Worm (Caenorhabditis elegans) whole organism, young adult: ENCODE measurements around the gene C54D10.4.

Experiments used
- B0035.1 ChIP-seq: sonication (generic microtip); optimal IDR thresholded peaks from 2 replicates; lab custom pipeline; 2016; ENCODE audit warnings: missing genetic modification characterization, mild to moderate bottlenecking, missing compliant biosample characterization, missing genotype, missing genetic modification reagents
- F10E7.11 ChIP-seq: sonication (generic microtip); optimal IDR thresholded peaks from 2 replicates; lab custom pipeline; 2017; ENCODE audit warnings: mild to moderate bottlenecking, missing genetic modification characterization, moderate library complexity, missing compliant biosample characterization
- F22D6.2 ChIP-seq: sonication (generic microtip); optimal IDR thresholded peaks from 2 replicates; lab custom pipeline; 2016; ENCODE audit warnings: mild to moderate bottlenecking, missing genetic modification characterization, missing compliant biosample characterization
- F23B12.7 ChIP-seq: sonication (generic microtip); optimal IDR thresholded peaks from 2 replicates; lab custom pipeline; 2017; ENCODE audit warnings: missing genetic modification characterization, mild to moderate bottlenecking, missing compliant biosample characterization, antibody characterized with exemption, moderate library complexity; ENCODE audit not compliant: insufficient read depth
- F39B2.1 ChIP-seq: fragments of 200-800 bp; sonication (Bioruptor generic); IDR thresholded peaks from 2 replicates; pipeline ENCODE4 v1.3.6; 2022; ENCODE audit warnings: missing genetic modification reagents, missing genetic modification characterization, missing compliant biosample characterization
- F57A8.1 ChIP-seq: fragments of 200-800 bp; sonication (Bioruptor generic); optimal IDR thresholded peaks from 2 replicates; lab custom pipeline; 2018; ENCODE audit warnings: mild to moderate bottlenecking, missing genetic modification characterization, moderate library complexity, missing compliant biosample characterization
- T07F8.4 ChIP-seq: sonication (generic microtip); optimal IDR thresholded peaks from 2 replicates; lab custom pipeline; 2016; ENCODE audit warnings: mild to moderate bottlenecking, missing genetic modification characterization, moderate library complexity, missing compliant biosample characterization
- T26A5.8 ChIP-seq: sonication (generic microtip); optimal IDR thresholded peaks from 2 replicates; lab custom pipeline; 2016; ENCODE audit warnings: missing genetic modification characterization, missing compliant biosample characterization
- Y79H2A.3 ChIP-seq: fragments of 200-800 bp; sonication (Bioruptor generic); conservative IDR thresholded peaks from 2 replicates; pipeline ENCODE4 v1.3.6; 2022; ENCODE audit warnings: missing genetic modification reagents, missing genetic modification characterization, missing compliant biosample characterization
- ZK185.1 ChIP-seq: sonication (generic microtip); optimal IDR thresholded peaks from 2 replicates; lab custom pipeline; 2016; ENCODE audit warnings: mild to moderate bottlenecking, missing genetic modification characterization, missing compliant biosample characterization; ENCODE audit not compliant: poor library complexity, severe bottlenecking
- ama-1 ChIP-seq, 3 experiments: fragments of 150-350 bp in 1 of 3; sonication (generic microtip) in 2 of 3; optimal IDR thresholded peaks; 2 replicates each; lab custom pipeline; 2014 to 2018; ENCODE audit warnings: missing biosample characterization in 2 of 3, missing genetic modification characterization in 2 of 3, missing genetic modification reagents in 2 of 3
- athp-1 ChIP-seq: sonication (generic microtip); optimal IDR thresholded peaks from 2 replicates; lab custom pipeline; 2017; ENCODE audit warnings: mild to moderate bottlenecking, missing genetic modification characterization, missing compliant biosample characterization
- cebp-1 ChIP-seq, 2 experiments: fragments of 200-800 bp in 1 of 2; sonication (Bioruptor generic) in 1 of 2; sonication (generic microtip) in 1 of 2; IDR thresholded peaks in 1 of 2; optimal IDR thresholded peaks in 1 of 2; 2 replicates each; pipeline versions ENCODE4 v1.3.6 to Lab custom; 2017 to 2022; ENCODE audit warnings: missing compliant biosample characterization in 2 of 2, missing genetic modification characterization in 2 of 2, mild to moderate bottlenecking in 1 of 2, missing genetic modification reagents in 1 of 2, moderate library complexity in 1 of 2
- cebp-2 ChIP-seq: fragments of 200-800 bp; sonication (Bioruptor generic); IDR thresholded peaks from 2 replicates; pipeline ENCODE4 v1.3.6; 2022; ENCODE audit warnings: missing genetic modification characterization, missing compliant biosample characterization
- ceh-58 ChIP-seq: fragments of 200-800 bp; sonication (Bioruptor generic); IDR thresholded peaks from 2 replicates; pipeline ENCODE4 v1.3.6; 2022; ENCODE audit warnings: missing genetic modification characterization, missing compliant biosample characterization
- ceh-79 ChIP-seq: sonication (generic microtip); optimal IDR thresholded peaks from 2 replicates; lab custom pipeline; 2017; ENCODE audit warnings: mild to moderate bottlenecking, missing genetic modification characterization, missing compliant biosample characterization
- dpl-1 ChIP-seq: fragments of 150-350 bp; optimal IDR thresholded peaks from 2 replicates; lab custom pipeline; 2014; ENCODE audit warnings: missing biosample characterization, missing genetic modification reagents, missing genetic modification characterization
- efl-1 ChIP-seq: fragments of 150-350 bp; optimal IDR thresholded peaks from 2 replicates; lab custom pipeline; 2014; ENCODE audit warnings: missing biosample characterization, missing genetic modification reagents, missing genetic modification characterization
- ekl-4 ChIP-seq: fragments of 200-800 bp; sonication (Bioruptor generic); IDR thresholded peaks from 2 replicates; pipeline ENCODE4 v1.3.6; 2022; ENCODE audit warnings: missing genetic modification reagents, missing genetic modification characterization, missing compliant biosample characterization
- ets-4 ChIP-seq: fragments of 200-800 bp; sonication (Bioruptor generic); optimal IDR thresholded peaks from 2 replicates; lab custom pipeline; 2018; ENCODE audit warnings: mild to moderate bottlenecking, missing genetic modification characterization, missing compliant biosample characterization
- fkh-3 ChIP-seq: sonication (generic microtip); optimal IDR thresholded peaks from 2 replicates; lab custom pipeline; 2016; ENCODE audit warnings: mild to moderate bottlenecking, missing genetic modification characterization, missing compliant biosample characterization
- hlh-26 ChIP-seq: fragments of 200-800 bp; sonication (Bioruptor generic); conservative IDR thresholded peaks from 2 replicates; pipeline ENCODE4 v1.3.6; 2022; ENCODE audit warnings: missing genetic modification reagents, missing genetic modification characterization, missing compliant biosample characterization
- madf-3 ChIP-seq: fragments of 200-800 bp; sonication (Bioruptor generic); IDR thresholded peaks from 2 replicates; pipeline ENCODE4 v1.3.6; 2022; ENCODE audit warnings: missing genetic modification reagents, missing genetic modification characterization, missing compliant biosample characterization
- mxl-1 ChIP-seq: sonication (generic microtip); optimal IDR thresholded peaks from 2 replicates; lab custom pipeline; 2016; ENCODE audit warnings: missing genetic modification characterization, missing compliant biosample characterization
- nfya-1 ChIP-seq: sonication (generic microtip); optimal IDR thresholded peaks from 2 replicates; lab custom pipeline; 2017; ENCODE audit warnings: antibody characterized with exemption, missing compliant biosample characterization, missing genetic modification characterization, borderline replicate concordance; ENCODE audit not compliant: insufficient read depth
- nfya-2 ChIP-seq: fragments of 200-800 bp; sonication (Bioruptor generic); IDR thresholded peaks from 2 replicates; pipeline ENCODE4 v1.3.6; 2022; ENCODE audit warnings: missing genetic modification reagents, missing genetic modification characterization, missing compliant biosample characterization
- nfyb-1 ChIP-seq: fragments of 200-800 bp; sonication (Bioruptor generic); IDR thresholded peaks from 2 replicates; pipeline ENCODE4 v1.3.6; 2022; ENCODE audit warnings: missing genetic modification reagents, missing genetic modification characterization, missing compliant biosample characterization
- nhr-120 ChIP-seq: fragments of 200-800 bp; sonication (Bioruptor generic); IDR thresholded peaks from 2 replicates; pipeline ENCODE4 v1.3.6; 2022; ENCODE audit warnings: missing genetic modification characterization, missing compliant biosample characterization
- nhr-27 ChIP-seq: fragments of 200-800 bp; sonication (Bioruptor generic); optimal IDR thresholded peaks from 2 replicates; lab custom pipeline; 2018; ENCODE audit warnings: mild to moderate bottlenecking, missing genetic modification characterization, moderate library complexity, missing compliant biosample characterization
- nhr-90 ChIP-seq: sonication (generic microtip); optimal IDR thresholded peaks from 2 replicates; lab custom pipeline; 2016; ENCODE audit warnings: missing genotype, mild to moderate bottlenecking, missing genetic modification characterization, missing compliant biosample characterization
- pbrm-1 ChIP-seq: fragments of 200-800 bp; sonication (Bioruptor generic); IDR thresholded peaks from 2 replicates; pipeline ENCODE4 v1.3.6; 2022; ENCODE audit warnings: missing genetic modification reagents, missing genetic modification characterization, missing compliant biosample characterization
- rpc-1 ChIP-seq, 2 experiments: fragments of 150-350 bp in 1 of 2; sonication (generic microtip) in 1 of 2; optimal IDR thresholded peaks; 2 replicates each; lab custom pipeline; 2014 to 2018; ENCODE audit warnings: missing biosample characterization in 1 of 2, missing genetic modification characterization in 1 of 2, missing genetic modification reagents in 1 of 2, missing genotype in 1 of 2
- snpc-3.4 ChIP-seq: sonication (generic microtip); optimal IDR thresholded peaks from 2 replicates; lab custom pipeline; 2017; ENCODE audit warnings: missing genetic modification characterization, mild to moderate bottlenecking, missing compliant biosample characterization, antibody characterized with exemption, moderate library complexity, missing genotype, missing genetic modification reagents
- snpc-4 ChIP-seq, 5 experiments: fragments of 150-350 bp in 1 of 5; sonication (generic microtip) in 4 of 5; optimal IDR thresholded peaks; 2 replicates each; lab custom pipeline; 2014 to 2018; ENCODE audit warnings: missing genetic modification characterization in 5 of 5, missing biosample characterization in 3 of 5, antibody characterized with exemption in 2 of 5, mild to moderate bottlenecking in 2 of 5, missing compliant biosample characterization in 2 of 5, missing genotype in 2 of 5, moderate library complexity in 2 of 5, missing genetic modification reagents in 1 of 5
- tbx-9 ChIP-seq: sonication (generic microtip); optimal IDR thresholded peaks from 2 replicates; lab custom pipeline; 2016; ENCODE audit warnings: borderline replicate concordance, missing genetic modification characterization, inconsistent platforms, missing compliant biosample characterization
- xnd-1 ChIP-seq: sonication (generic microtip); optimal IDR thresholded peaks from 2 replicates; lab custom pipeline; 2016; ENCODE audit warnings: missing genotype, missing genetic modification reagents, missing genetic modification characterization, missing compliant biosample characterization
- zfh-2 ChIP-seq: fragments of 200-800 bp; sonication (Bioruptor generic); conservative IDR thresholded peaks from 2 replicates; pipeline ENCODE4 v1.3.6; 2022; ENCODE audit warnings: missing genetic modification reagents, missing genetic modification characterization, missing compliant biosample characterization
- ztf-18 ChIP-seq: sonication (generic microtip); optimal IDR thresholded peaks from 2 replicates; lab custom pipeline; 2016; ENCODE audit warnings: missing genotype, mild to moderate bottlenecking, missing genetic modification characterization, missing compliant biosample characterization
- ztf-26 ChIP-seq: sonication (generic microtip); optimal IDR thresholded peaks from 2 replicates; lab custom pipeline; 2017; ENCODE audit warnings: missing genetic modification characterization, missing compliant biosample characterization
- ztf-28 ChIP-seq: fragments of 200-800 bp; sonication (Bioruptor generic); IDR thresholded peaks from 2 replicates; pipeline ENCODE4 v1.3.6; 2022; ENCODE audit warnings: missing genetic modification reagents, missing genetic modification characterization, missing compliant biosample characterization

C54D10.4 gene

ce11 chrV:12432111-12432510 lies 11.4 kb upstream of the C54D10.4 start, which contains the start of gene C54D10.13:
Gene C54D10.13 (minus strand): TSS chrV:12432289.
- TF ChIP-seq ceh-79 (tag; lab: Kevin White, UChicago) (no peak), snpc-3.4 (tag; lab: Kevin White, UChicago) (no peak), ztf-28 (GFP tag; lab: Robert Waterston, UW) (no peak), ekl-4 (GFP tag; lab: Robert Waterston, UW) (no peak), pbrm-1 (GFP tag; lab: Robert Waterston, UW) (no peak), T07F8.4 (tag; lab: Kevin White, UChicago) (no peak), F22D6.2 (tag; lab: Kevin White, UChicago) (no peak), efl-1 (no peak), nhr-27 (tag; lab: Kevin White, UChicago) (no peak), fkh-3 (tag; lab: Kevin White, UChicago) (no peak), F10E7.11 (tag; lab: Kevin White, UChicago) (no peak), nhr-120 (GFP tag; lab: Robert Waterston, UW) (no peak), ama-1 (optimal IDR thresholded peaks at IDR 0.05; lab: Kevin White, UChicago) (no peak), ama-1 (GFP tag; optimal IDR thresholded peaks at IDR 0.05; lab: Kevin White, UChicago) (no peak), nfyb-1 (GFP tag; lab: Robert Waterston, UW) (no peak)
- TF ChIP-seq, all 124 proteins: peak for 0

ce11 chrV:12429039-12429438 lies 8.3 kb upstream of the C54D10.4 start, which contains the start of gene C54D10.5:
Gene C54D10.5 (plus strand): TSS chrV:12429339.
- TF ChIP-seq ztf-26: no peak
- TF ChIP-seq madf-3 (GFP tag; lab: Robert Waterston, UW): no peak
- TF ChIP-seq nhr-120 (GFP tag; lab: Robert Waterston, UW): no peak
- no peak for TF ChIP-seq ztf-18
- TF ChIP-seq cebp-1 (GFP tag; IDR thresholded peaks at IDR 0.05; lab: Robert Waterston, UW): no peak
- no peak for TF ChIP-seq cebp-1 (tag; optimal IDR thresholded peaks at IDR 0.05; lab: Kevin White, UChicago)
- TF ChIP-seq ets-4: no peak
- TF ChIP-seq T26A5.8 (tag; lab: Kevin White, UChicago): no peak
- TF ChIP-seq nhr-90 (tag; lab: Kevin White, UChicago): no peak
- TF ChIP-seq tbx-9: no peak

DNA sequence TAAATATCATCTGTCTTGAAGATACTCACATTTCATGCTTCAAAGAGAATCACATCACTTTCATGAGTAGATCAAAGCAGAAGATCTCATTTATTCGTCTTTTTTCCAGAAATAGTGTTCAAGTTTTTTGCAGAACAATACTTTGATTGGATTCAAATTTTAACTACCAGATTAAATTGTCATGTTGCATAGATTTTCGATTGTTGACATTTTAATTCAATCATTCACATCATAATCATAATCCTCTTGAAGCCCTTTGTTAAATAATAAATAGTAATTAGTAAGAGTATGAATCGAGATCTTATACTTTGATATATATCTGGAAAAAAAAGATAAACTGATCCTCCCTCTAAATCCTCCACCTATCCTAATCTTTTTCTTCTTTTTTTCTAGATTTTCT lies 7.1 kb upstream of the C54D10.4 start:
- no peak for TF ChIP-seq xnd-1 (tag; lab: Kevin White, UChicago)
- TF ChIP-seq mxl-1 (tag; lab: Kevin White, UChicago): no peak
- TF ChIP-seq nhr-90 (tag; lab: Kevin White, UChicago): no peak
- no peak for TF ChIP-seq zfh-2 (GFP tag; lab: Robert Waterston, UW)

- TF ChIP-seq cebp-2: no peak
- no peak for TF ChIP-seq nfya-1 (tag; lab: Kevin White, UChicago)
- no peak for TF ChIP-seq fkh-3 (tag; lab: Kevin White, UChicago)
- no peak for TF ChIP-seq ZK185.1
- no peak for TF ChIP-seq snpc-4 (GFP tag; optimal IDR thresholded peaks at IDR 0.05; lab: Kevin White, UChicago)
- no peak for TF ChIP-seq snpc-4 (tag; optimal IDR thresholded peaks at IDR 0.05; lab: Kevin White, UChicago)
- no peak for TF ChIP-seq F57A8.1
- TF ChIP-seq pbrm-1 (GFP tag; lab: Robert Waterston, UW): no peak
- TF ChIP-seq nfya-2 (GFP tag; lab: Robert Waterston, UW): no peak
- TF ChIP-seq F23B12.7 (tag; lab: Kevin White, UChicago): no peak
- TF ChIP-seq B0035.1 (tag; lab: Kevin White, UChicago): no peak
- no peak for TF ChIP-seq nfyb-1 (GFP tag; lab: Robert Waterston, UW)
- no peak for TF ChIP-seq rpc-1 (optimal IDR thresholded peaks at IDR 0.05; lab: Kevin White, UChicago)
- TF ChIP-seq rpc-1 (tag; optimal IDR thresholded peaks at IDR 0.05; lab: Kevin White, UChicago): no peak
- TF ChIP-seq ceh-58: no peak
- no peak for TF ChIP-seq F39B2.1
- no peak for TF ChIP-seq dpl-1 (GFP tag; lab: Kevin White, UChicago)
- TF ChIP-seq Y79H2A.3: no peak
- TF ChIP-seq athp-1 (tag; lab: Kevin White, UChicago): no peak
- TF ChIP-seq hlh-26 (GFP tag; lab: Robert Waterston, UW): no peak
Measured at ce11 chrV:12421360-12421759, 617 bp upstream of the C54D10.4 start.
